Worm (Caenorhabditis elegans) whole organism, L2 larva: ENCODE measurements around the gene C55A6.6.

ENCODE experiments used
- C34F6.9 ChIP-seq: fragments of 150-350 bp; optimal IDR thresholded peaks from 2 replicates; lab custom pipeline; 2014; ENCODE audit warnings: missing biosample characterization, missing genetic modification characterization
- F13H6.1 ChIP-seq: sonication (generic microtip); optimal IDR thresholded peaks from 2 replicates; lab custom pipeline; 2016; ENCODE audit warnings: missing genetic modification characterization, missing compliant biosample characterization
- Y55F3AM.14 ChIP-seq: fragments of 200-800 bp; sonication (Bioruptor generic); optimal IDR thresholded peaks from 2 replicates; lab custom pipeline; 2018; ENCODE audit warnings: mild to moderate bottlenecking, missing genetic modification characterization, missing compliant biosample characterization
- alr-1 ChIP-seq: fragments of 150-350 bp; optimal IDR thresholded peaks from 2 replicates; lab custom pipeline; 2014; ENCODE audit warnings: missing biosample characterization, missing genetic modification characterization
- aly-2 ChIP-seq: fragments of 150-350 bp; optimal IDR thresholded peaks from 2 replicates; lab custom pipeline; 2014; ENCODE audit warnings: missing biosample characterization, missing genetic modification characterization
- ama-1 ChIP-seq: fragments of 150-350 bp; optimal IDR thresholded peaks from 2 replicates; lab custom pipeline; 2018; ENCODE audit warnings: inconsistent platforms
- blmp-1 ChIP-seq: sonication (generic microtip); optimal IDR thresholded peaks from 2 replicates; lab custom pipeline; 2017; ENCODE audit warnings: missing genetic modification characterization, mild to moderate bottlenecking, missing compliant biosample characterization, antibody characterized with exemption, moderate library complexity; ENCODE audit not compliant: insufficient read depth
- ceh-16 ChIP-seq: fragments of 150-350 bp; optimal IDR thresholded peaks from 2 replicates; lab custom pipeline; 2014; ENCODE audit warnings: missing biosample characterization, missing genetic modification characterization
- crh-2 ChIP-seq: sonication (generic microtip); optimal IDR thresholded peaks from 2 replicates; lab custom pipeline; 2017; ENCODE audit warnings: missing biosample characterization, missing genetic modification characterization
- egl-27 ChIP-seq: sonication (generic microtip); optimal IDR thresholded peaks from 3 replicates; lab custom pipeline; 2017; ENCODE audit warnings: missing biosample characterization, missing genetic modification reagents, missing genetic modification characterization
- elt-3 ChIP-seq: sonication (generic microtip); optimal IDR thresholded peaks from 2 replicates; lab custom pipeline; 2017; ENCODE audit warnings: missing biosample characterization, missing genetic modification characterization
- fos-1 ChIP-seq: fragments of 150-350 bp; optimal IDR thresholded peaks from 2 replicates; lab custom pipeline; 2014; ENCODE audit warnings: missing biosample characterization, missing genetic modification characterization
- gmeb-1 ChIP-seq: fragments of 150-350 bp; optimal IDR thresholded peaks from 2 replicates; lab custom pipeline; 2014; ENCODE audit warnings: missing biosample characterization, missing genetic modification characterization
- lin-11 ChIP-seq: fragments of 150-350 bp; sonication (generic microtip); optimal IDR thresholded peaks from 2 replicates; lab custom pipeline; 2014; ENCODE audit warnings: missing biosample characterization, missing genetic modification characterization, inconsistent platforms, mixed read lengths
- lin-13 ChIP-seq: fragments of 150-350 bp; optimal IDR thresholded peaks from 2 replicates; lab custom pipeline; 2014; ENCODE audit warnings: missing biosample characterization, missing genetic modification reagents, missing genetic modification characterization
- lin-39 ChIP-seq: fragments of 150-350 bp; optimal IDR thresholded peaks from 2 replicates; lab custom pipeline; 2014; ENCODE audit warnings: missing biosample characterization, missing genetic modification reagents, missing genetic modification characterization
- lsy-2 ChIP-seq, 2 experiments: fragments of 150-350 bp in 1 of 2; sonication (generic microtip) in 1 of 2; optimal IDR thresholded peaks; 2 replicates each; lab custom pipeline; 2014 to 2017; ENCODE audit warnings: missing biosample characterization in 2 of 2, missing genetic modification characterization in 2 of 2
- mab-5 ChIP-seq: fragments of 150-350 bp; optimal IDR thresholded peaks from 2 replicates; lab custom pipeline; 2014; ENCODE audit warnings: missing biosample characterization, missing genetic modification characterization
- nhr-10 ChIP-seq: sonication (generic microtip); optimal IDR thresholded peaks from 2 replicates; lab custom pipeline; 2017; ENCODE audit warnings: missing biosample characterization, missing genetic modification characterization
- nhr-11 ChIP-seq: fragments of 150-350 bp; optimal IDR thresholded peaks from 2 replicates; lab custom pipeline; 2014; ENCODE audit warnings: missing biosample characterization, missing genetic modification characterization
- nhr-12 ChIP-seq: fragments of 150-350 bp; optimal IDR thresholded peaks from 2 replicates; lab custom pipeline; 2014; ENCODE audit warnings: missing biosample characterization, missing genetic modification characterization
- nhr-129 ChIP-seq: fragments of 150-350 bp; optimal IDR thresholded peaks from 2 replicates; lab custom pipeline; 2014; ENCODE audit warnings: missing biosample characterization, missing genetic modification characterization
- nhr-21 ChIP-seq: fragments of 150-350 bp; optimal IDR thresholded peaks from 2 replicates; lab custom pipeline; 2014; ENCODE audit warnings: missing biosample characterization, missing genetic modification characterization
- nhr-23 ChIP-seq: fragments of 150-350 bp; optimal IDR thresholded peaks from 2 replicates; lab custom pipeline; 2014; ENCODE audit warnings: missing biosample characterization, missing genetic modification reagents, missing genetic modification characterization
- nhr-237 ChIP-seq: fragments of 150-350 bp; optimal IDR thresholded peaks from 2 replicates; lab custom pipeline; 2014; ENCODE audit warnings: missing biosample characterization, missing genetic modification characterization
- nhr-25 ChIP-seq: fragments of 150-350 bp; sonication (generic microtip); optimal IDR thresholded peaks from 3 replicates; lab custom pipeline; 2014; ENCODE audit warnings: missing biosample characterization, missing genetic modification characterization
- nhr-6 ChIP-seq: fragments of 150-350 bp; optimal IDR thresholded peaks from 2 replicates; lab custom pipeline; 2014; ENCODE audit warnings: missing biosample characterization, missing genetic modification characterization
- nhr-77 ChIP-seq: fragments of 150-350 bp; optimal IDR thresholded peaks from 2 replicates; lab custom pipeline; 2014; ENCODE audit warnings: missing biosample characterization, missing genetic modification characterization
- peb-1 ChIP-seq: fragments of 150-350 bp; optimal IDR thresholded peaks from 2 replicates; lab custom pipeline; 2014; ENCODE audit warnings: missing biosample characterization, missing genetic modification characterization
- skn-1 ChIP-seq: sonication (generic microtip); optimal IDR thresholded peaks from 2 replicates; lab custom pipeline; 2017; ENCODE audit warnings: missing biosample characterization, missing genetic modification characterization
- sma-3 ChIP-seq: sonication (generic microtip); optimal IDR thresholded peaks from 2 replicates; lab custom pipeline; 2016; ENCODE audit warnings: missing genetic modification reagents, missing genetic modification characterization, missing compliant biosample characterization
- sma-9 ChIP-seq, 2 experiments: fragments of 150-350 bp in 1 of 2; sonication (generic microtip) in 1 of 2; optimal IDR thresholded peaks; 2 replicates each; lab custom pipeline; 2014 to 2016; ENCODE audit warnings: missing genetic modification characterization in 2 of 2, mild to moderate bottlenecking in 1 of 2, missing biosample characterization in 1 of 2, missing compliant biosample characterization in 1 of 2, missing genetic modification reagents in 1 of 2, moderate library complexity in 1 of 2
- snpc-4 ChIP-seq: fragments of 150-350 bp; optimal IDR thresholded peaks from 2 replicates; lab custom pipeline; 2014; ENCODE audit warnings: missing biosample characterization, missing genetic modification characterization
- unc-39 ChIP-seq: fragments of 150-350 bp; optimal IDR thresholded peaks from 2 replicates; lab custom pipeline; 2014; ENCODE audit warnings: missing biosample characterization, missing genetic modification characterization
- unc-55 ChIP-seq: fragments of 150-350 bp; sonication (generic microtip); optimal IDR thresholded peaks from 3 replicates; lab custom pipeline; 2014; ENCODE audit warnings: missing biosample characterization, missing genetic modification reagents, missing genetic modification characterization
- zag-1 ChIP-seq: fragments of 150-350 bp; optimal IDR thresholded peaks from 2 replicates; lab custom pipeline; 2014; ENCODE audit warnings: missing biosample characterization, missing genetic modification characterization
- ztf-4 ChIP-seq: fragments of 150-350 bp; optimal IDR thresholded peaks from 2 replicates; lab custom pipeline; 2014; ENCODE audit warnings: missing biosample characterization, missing genetic modification characterization

C55A6.6 gene

ce11 chrV:11531100-11531499 is 16.6 kb upstream of the C55A6.6 start:
- TF ChIP-seq crh-2 (peak; percentile 53), nhr-21 (tag; lab: Kevin White, UChicago) (peak; percentile 47), egl-27 (peak; percentile 32), nhr-25 (tag; lab: Kevin White, UChicago) (peak; percentile 96), snpc-4 (tag; lab: Kevin White, UChicago) (peak; percentile 16), lsy-2 (tag; optimal IDR thresholded peaks at IDR 0.05; lab: Kevin White, UChicago) (peak in 1 of 2 experiments; percentile 45), ceh-16 (tag; lab: Kevin White, UChicago) (peak; percentile 53), sma-3 (GFP tag; lab: Kevin White, UChicago) (peak; percentile 82), nhr-6 (peak; percentile 73), fos-1 (tag; lab: Kevin White, UChicago) (peak; percentile 18), mab-5 (tag; lab: Kevin White, UChicago) (no peak), ztf-4 (tag; lab: Kevin White, UChicago) (peak; percentile 16), nhr-129 (tag; lab: Kevin White, UChicago) (peak; percentile 80), nhr-237 (tag; lab: Kevin White, UChicago) (no peak), ama-1 (no peak), gmeb-1 (tag; lab: Kevin White, UChicago) (no peak), sma-9 (GFP tag; optimal IDR thresholded peaks at IDR 0.05; lab: Kevin White, UChicago) (peak; percentile 65), sma-9 (tag; optimal IDR thresholded peaks at IDR 0.05; lab: Kevin White, UChicago) (no peak), C34F6.9 (tag; lab: Kevin White, UChicago) (peak; percentile 24), Y55F3AM.14 (GFP tag; lab: Kevin White, UChicago) (peak; percentile 45), blmp-1 (tag; lab: Kevin White, UChicago) (peak; percentile 97), F13H6.1 (tag; lab: Kevin White, UChicago) (peak; percentile 48), lin-11 (tag; lab: Kevin White, UChicago) (no peak)

ce11 chrV:11529541-11529940 is 15.0 kb upstream of the C55A6.6 start:
- peak; percentile 44 for TF ChIP-seq sma-9 (GFP tag; optimal IDR thresholded peaks at IDR 0.05; lab: Kevin White, UChicago)
- TF ChIP-seq sma-9 (tag; optimal IDR thresholded peaks at IDR 0.05; lab: Kevin White, UChicago), result no peak
- TF ChIP-seq nhr-129 (tag; lab: Kevin White, UChicago), result peak; percentile 41
- TF ChIP-seq F13H6.1 (tag; lab: Kevin White, UChicago), result peak; percentile 82
- no peak for TF ChIP-seq unc-39

DNA sequence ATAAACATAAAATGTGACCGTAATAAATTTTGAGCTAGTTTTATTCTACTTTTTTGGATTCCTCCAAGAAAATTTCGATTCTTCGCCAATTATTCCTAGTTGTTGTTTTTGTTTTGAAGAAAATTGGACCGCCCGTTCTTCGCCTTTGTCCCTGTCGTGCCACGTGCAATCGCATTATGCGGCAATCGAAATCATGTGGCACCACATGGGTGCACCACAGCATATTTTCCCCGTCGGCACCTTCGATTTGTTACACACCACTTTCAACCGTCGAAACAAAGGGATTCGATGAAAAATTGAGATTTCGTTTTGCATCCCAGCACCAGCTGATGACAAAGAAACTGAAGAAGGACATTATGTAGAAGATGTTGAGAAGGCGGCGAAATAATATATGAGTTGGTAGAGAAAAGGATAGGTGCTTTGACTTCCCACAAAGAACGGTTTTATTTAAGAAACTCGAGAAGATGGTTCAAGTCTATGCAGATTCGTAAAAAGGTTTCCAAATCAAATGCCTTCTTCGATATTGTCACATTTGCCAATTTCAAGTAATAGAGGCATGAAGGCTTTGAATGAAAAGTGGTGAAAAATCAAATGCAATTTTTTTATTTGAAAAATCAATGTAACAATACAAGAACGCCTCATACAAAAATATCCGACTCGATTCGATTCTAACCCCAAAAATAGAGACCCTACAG is 14.2 kb upstream of the C55A6.6 start:
- TF ChIP-seq nhr-129 (tag; lab: Kevin White, UChicago) (peak; percentile 13), nhr-25 (tag; lab: Kevin White, UChicago) (peak; percentile 30), nhr-23 (no peak)

- no peak for TF ChIP-seq nhr-25 (tag; lab: Kevin White, UChicago)
- TF ChIP-seq nhr-10 (tag; lab: Kevin White, UChicago), result no peak
- TF ChIP-seq aly-2, result no peak
- TF ChIP-seq nhr-77 (tag; lab: Kevin White, UChicago), result no peak
- TF ChIP-seq skn-1, result no peak
- TF ChIP-seq alr-1 (tag; lab: Kevin White, UChicago), result no peak
- TF ChIP-seq nhr-12 (tag; lab: Kevin White, UChicago), result no peak
- TF ChIP-seq nhr-6, result no peak
- no peak for TF ChIP-seq zag-1 (tag; lab: Kevin White, UChicago)
- TF ChIP-seq blmp-1 (tag; lab: Kevin White, UChicago), result no peak
- TF ChIP-seq lsy-2 (tag; optimal IDR thresholded peaks at IDR 0.05; lab: Kevin White, UChicago), result no peak
- no peak for TF ChIP-seq ztf-4 (tag; lab: Kevin White, UChicago)
- TF ChIP-seq lin-39 (tag; lab: Kevin White, UChicago), result no peak
- no peak for TF ChIP-seq nhr-129 (tag; lab: Kevin White, UChicago)
- no peak for TF ChIP-seq unc-55 (GFP tag; lab: Kevin White, UChicago)
- TF ChIP-seq peb-1 (tag; lab: Kevin White, UChicago), result no peak
- no peak for TF ChIP-seq lin-11 (tag; lab: Kevin White, UChicago)
- no peak for TF ChIP-seq nhr-11 (tag; lab: Kevin White, UChicago)
- TF ChIP-seq lin-13, result no peak
- TF ChIP-seq elt-3 (tag; lab: Kevin White, UChicago), result no peak
These were observed 13.0 kb upstream of the C55A6.6 start, which contains the start of gene ccch-1 for ce11 chrV:11527531-11527930. Gene ccch-1 (plus strand): TSS chrV:11527831.
